Worm (Caenorhabditis elegans) whole organism, L3 larva: Measurements from ENCODE around the gene fask-1.

ENCODE experiments used
- R02D3.7 ChIP-seq: fragments of 150-350 bp; optimal IDR thresholded peaks from 2 replicates; lab custom pipeline; 2014; ENCODE audit warnings: missing biosample characterization, missing genetic modification characterization
- ZK546.5 ChIP-seq: sonication (generic microtip); optimal IDR thresholded peaks from 2 replicates; lab custom pipeline; 2017; ENCODE audit warnings: missing biosample characterization, missing genetic modification characterization
- aly-2 ChIP-seq: fragments of 150-350 bp; optimal IDR thresholded peaks from 2 replicates; lab custom pipeline; 2014; ENCODE audit warnings: missing biosample characterization, missing genetic modification characterization
- ama-1 ChIP-seq: fragments of 150-350 bp; optimal IDR thresholded peaks from 2 replicates; lab custom pipeline; 2018
- ceh-16 ChIP-seq: sonication (generic microtip); optimal IDR thresholded peaks from 2 replicates; lab custom pipeline; 2017; ENCODE audit warnings: missing biosample characterization, missing genetic modification characterization
- ceh-28 ChIP-seq: fragments of 150-350 bp; optimal IDR thresholded peaks from 2 replicates; lab custom pipeline; 2014; ENCODE audit warnings: missing biosample characterization, missing genetic modification reagents, missing genetic modification characterization
- ceh-9 ChIP-seq: sonication (generic microtip); optimal IDR thresholded peaks from 2 replicates; lab custom pipeline; 2018; ENCODE audit warnings: missing biosample characterization, missing genetic modification characterization
- daf-12 ChIP-seq: fragments of 150-350 bp; optimal IDR thresholded peaks from 2 replicates; lab custom pipeline; 2014; ENCODE audit warnings: missing biosample characterization, missing genetic modification reagents, missing genetic modification characterization
- egl-27 ChIP-seq: sonication (generic microtip); optimal IDR thresholded peaks from 4 replicates; lab custom pipeline; 2017; ENCODE audit warnings: missing biosample characterization, missing genetic modification reagents, missing genetic modification characterization
- egl-5 ChIP-seq: fragments of 150-350 bp; optimal IDR thresholded peaks from 2 replicates; lab custom pipeline; 2017; ENCODE audit warnings: missing biosample characterization, missing genetic modification reagents, missing genetic modification characterization, inconsistent platforms
- elt-1 ChIP-seq: fragments of 150-350 bp; optimal IDR thresholded peaks from 2 replicates; lab custom pipeline; 2014; ENCODE audit warnings: missing biosample characterization, missing genetic modification characterization
- elt-2 ChIP-seq: sonication (generic microtip); optimal IDR thresholded peaks from 2 replicates; lab custom pipeline; 2016; ENCODE audit warnings: missing genetic modification reagents, mild to moderate bottlenecking, missing genetic modification characterization, missing compliant biosample characterization
- elt-3 ChIP-seq, 3 experiments: fragments of 150-350 bp in 1 of 3; sonication (generic microtip) in 2 of 3; optimal IDR thresholded peaks; 2 replicates in 2 of 3; 4 replicates in 1 of 3; lab custom pipeline; 2014 to 2017; ENCODE audit warnings: missing biosample characterization in 3 of 3, missing genetic modification characterization in 3 of 3
- eor-1 ChIP-seq, 2 experiments: fragments of 150-350 bp; optimal IDR thresholded peaks; 2 replicates each; lab custom pipeline; 2014 to 2018; ENCODE audit warnings: missing biosample characterization in 2 of 2, missing genetic modification characterization in 2 of 2
- fkh-10 ChIP-seq: sonication (generic microtip); optimal IDR thresholded peaks from 2 replicates; lab custom pipeline; 2017; ENCODE audit warnings: missing biosample characterization, missing genetic modification reagents, missing genetic modification characterization
- fkh-2 ChIP-seq: fragments of 150-350 bp; optimal IDR thresholded peaks from 2 replicates; lab custom pipeline; 2014; ENCODE audit warnings: missing biosample characterization, missing genetic modification reagents, missing genetic modification characterization
- fos-1 ChIP-seq: fragments of 150-350 bp; optimal IDR thresholded peaks from 2 replicates; lab custom pipeline; 2014; ENCODE audit warnings: missing biosample characterization, missing genetic modification characterization
- hmg-11 ChIP-seq: sonication (generic microtip); optimal IDR thresholded peaks from 2 replicates; lab custom pipeline; 2016; ENCODE audit warnings: missing genetic modification characterization, missing compliant biosample characterization
- jun-1 ChIP-seq: fragments of 150-350 bp; optimal IDR thresholded peaks from 2 replicates; lab custom pipeline; 2014; ENCODE audit warnings: missing biosample characterization, missing genetic modification reagents, missing genetic modification characterization
- lin-15B ChIP-seq: fragments of 150-350 bp; optimal IDR thresholded peaks from 2 replicates; lab custom pipeline; 2014; ENCODE audit warnings: missing biosample characterization, missing genetic modification characterization
- lin-39 ChIP-seq: fragments of 150-350 bp; optimal IDR thresholded peaks from 2 replicates; lab custom pipeline; 2018; ENCODE audit warnings: missing biosample characterization, missing genetic modification reagents, missing genetic modification characterization
- lsy-12 ChIP-seq: sonication (generic microtip); optimal IDR thresholded peaks from 2 replicates; lab custom pipeline; 2016; ENCODE audit warnings: mild to moderate bottlenecking, missing genetic modification characterization, missing compliant biosample characterization
- mdl-1 ChIP-seq: fragments of 150-350 bp; optimal IDR thresholded peaks from 2 replicates; lab custom pipeline; 2014; ENCODE audit warnings: missing biosample characterization, missing genetic modification characterization
- mml-1 ChIP-seq: fragments of 150-350 bp; sonication (generic microtip); optimal IDR thresholded peaks from 3 replicates; lab custom pipeline; 2014; ENCODE audit warnings: missing biosample characterization, missing genetic modification characterization
- nhr-11 ChIP-seq: fragments of 150-350 bp; optimal IDR thresholded peaks from 2 replicates; lab custom pipeline; 2014; ENCODE audit warnings: missing biosample characterization, missing genetic modification characterization
- nhr-12 ChIP-seq: fragments of 150-350 bp; optimal IDR thresholded peaks from 2 replicates; lab custom pipeline; 2014; ENCODE audit warnings: missing biosample characterization, missing genetic modification characterization
- nhr-23 ChIP-seq: fragments of 150-350 bp; optimal IDR thresholded peaks from 2 replicates; lab custom pipeline; 2014; ENCODE audit warnings: missing biosample characterization, missing genetic modification reagents, missing genetic modification characterization
- nhr-237 ChIP-seq: fragments of 150-350 bp; optimal IDR thresholded peaks from 2 replicates; lab custom pipeline; 2014; ENCODE audit warnings: missing biosample characterization, missing genetic modification characterization
- nhr-25 ChIP-seq: sonication (generic microtip); optimal IDR thresholded peaks from 2 replicates; lab custom pipeline; 2017; ENCODE audit warnings: missing biosample characterization, missing genetic modification characterization
- nhr-28 ChIP-seq: fragments of 150-350 bp; optimal IDR thresholded peaks from 2 replicates; lab custom pipeline; 2014; ENCODE audit warnings: missing biosample characterization, missing genetic modification characterization
- nhr-43 ChIP-seq: sonication (generic microtip); optimal IDR thresholded peaks from 2 replicates; lab custom pipeline; 2016; ENCODE audit warnings: mild to moderate bottlenecking, missing genetic modification characterization, missing compliant biosample characterization; ENCODE audit not compliant: poor library complexity, severe bottlenecking
- nhr-67 ChIP-seq: fragments of 150-350 bp; optimal IDR thresholded peaks from 2 replicates; lab custom pipeline; 2014; ENCODE audit warnings: missing biosample characterization, missing genetic modification characterization
- nhr-76 ChIP-seq: fragments of 150-350 bp; sonication (generic microtip); optimal IDR thresholded peaks from 5 replicates; lab custom pipeline; 2014; ENCODE audit warnings: missing biosample characterization, missing genetic modification characterization
- nhr-77 ChIP-seq: fragments of 150-350 bp; optimal IDR thresholded peaks from 2 replicates; lab custom pipeline; 2014; ENCODE audit warnings: missing biosample characterization, missing genetic modification characterization
- pha-4 ChIP-seq: fragments of 150-350 bp; optimal IDR thresholded peaks from 2 replicates; lab custom pipeline; 2014; ENCODE audit warnings: missing biosample characterization, missing genetic modification reagents, missing genetic modification characterization
- pqm-1 ChIP-seq: fragments of 150-350 bp; optimal IDR thresholded peaks from 2 replicates; lab custom pipeline; 2017; ENCODE audit warnings: missing biosample characterization, missing genetic modification characterization, inconsistent platforms
- sea-2 ChIP-seq: fragments of 150-350 bp; sonication (generic microtip); optimal IDR thresholded peaks from 4 replicates; lab custom pipeline; 2014; ENCODE audit warnings: missing biosample characterization, missing genetic modification reagents, missing genetic modification characterization
- snpc-4 ChIP-seq: fragments of 150-350 bp; optimal IDR thresholded peaks from 2 replicates; lab custom pipeline; 2014; ENCODE audit warnings: missing biosample characterization, missing genetic modification characterization
- tbx-2 ChIP-seq: sonication (generic microtip); optimal IDR thresholded peaks from 2 replicates; lab custom pipeline; 2016; ENCODE audit warnings: mild to moderate bottlenecking, missing genetic modification characterization, missing compliant biosample characterization
- unc-62 ChIP-seq: fragments of 150-350 bp; sonication (generic microtip); optimal IDR thresholded peaks from 4 replicates; lab custom pipeline; 2014; ENCODE audit warnings: missing biosample characterization, missing genetic modification reagents, missing genetic modification characterization
- zag-1 ChIP-seq: fragments of 150-350 bp; optimal IDR thresholded peaks from 2 replicates; lab custom pipeline; 2014; ENCODE audit warnings: missing biosample characterization, missing genetic modification characterization
- ztf-11 ChIP-seq: fragments of 150-350 bp; optimal IDR thresholded peaks from 2 replicates; lab custom pipeline; 2014; ENCODE audit warnings: missing biosample characterization, missing genetic modification characterization
- ztf-4 ChIP-seq: fragments of 150-350 bp; optimal IDR thresholded peaks from 2 replicates; lab custom pipeline; 2014; ENCODE audit warnings: missing biosample characterization, missing genetic modification characterization

Gene fask-1

ce11 chrIV:13100415-13100814, at the start of gene fask-1:
Gene fask-1, plus strand, starts transcription at chrIV:13100715.
- TF ChIP-seq ztf-11 (tag; lab: Kevin White, UChicago) = no peak
- no peak for TF ChIP-seq nhr-76 (tag; lab: Kevin White, UChicago)
- no peak for TF ChIP-seq mdl-1
- TF ChIP-seq elt-3 (tag; optimal IDR thresholded peaks at IDR 0.05; lab: Kevin White, UChicago) = no peak
- TF ChIP-seq snpc-4 (tag; lab: Kevin White, UChicago) = no peak
- no peak for TF ChIP-seq nhr-237 (tag; lab: Kevin White, UChicago)
- no peak for TF ChIP-seq sea-2 (GFP tag; lab: Kevin White, UChicago)
- TF ChIP-seq fkh-2 (tag; lab: Kevin White, UChicago) = no peak
- no peak for TF ChIP-seq nhr-43 (tag; lab: Kevin White, UChicago)
- no peak for TF ChIP-seq lin-15B (tag; lab: Kevin White, UChicago)
- no peak for TF ChIP-seq tbx-2 (tag; lab: Kevin White, UChicago)
- no peak for TF ChIP-seq lin-39 (tag; lab: Kevin White, UChicago)
- TF ChIP-seq ZK546.5 (tag; lab: Kevin White, UChicago) = no peak

DNA sequence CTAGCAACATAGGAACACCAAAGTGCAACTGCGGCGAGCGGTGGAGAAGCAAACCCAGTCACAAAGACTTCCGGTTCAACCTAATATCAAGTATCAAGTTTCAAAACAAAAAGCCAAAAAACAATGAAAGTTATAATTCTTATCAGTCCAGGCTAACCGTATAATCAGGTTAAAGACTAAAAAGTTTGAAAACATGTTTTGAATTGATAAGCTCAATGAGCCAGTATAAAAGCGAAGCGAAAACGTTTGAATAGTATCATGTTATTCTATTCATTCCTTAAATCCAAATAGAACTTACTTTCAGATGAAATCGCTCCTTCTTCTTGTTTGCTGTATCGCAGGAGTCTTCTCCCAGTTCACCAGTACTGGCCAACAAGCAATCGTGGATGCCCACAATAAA, 49.4 kb upstream of the fask-1 start, which contains the start of gene scl-11:
scl-11 (plus strand) TSS at position 301 of the 400 bp plus-strand sequence.
- TF ChIP-seq nhr-76 (tag; lab: Kevin White, UChicago) (no peak), unc-62 (no peak), pha-4 (tag; lab: Kevin White, UChicago) (no peak), zag-1 (no peak), egl-27 (tag; lab: Kevin White, UChicago) (no peak), ZK546.5 (tag; lab: Kevin White, UChicago) (no peak), ztf-4 (tag; lab: Kevin White, UChicago) (no peak), nhr-23 (tag; lab: Kevin White, UChicago) (no peak), tbx-2 (tag; lab: Kevin White, UChicago) (no peak), nhr-25 (tag; lab: Kevin White, UChicago) (no peak), aly-2 (tag; lab: Kevin White, UChicago) (no peak), eor-1 (tag; optimal IDR thresholded peaks at IDR 0.05; lab: Kevin White, UChicago) (no peak), ama-1 (lab: Kevin White, UChicago) (no peak), elt-3 (tag; optimal IDR thresholded peaks at IDR 0.05; lab: Kevin White, UChicago) (no peak), elt-1 (no peak)

ce11 chrIV:13052568-13052967, 47.9 kb upstream of the fask-1 start, which contains the start of gene F49E11.7:
Gene F49E11.7, plus strand, starts transcription at chrIV:13052868.
- TF ChIP-seq fos-1 (tag; lab: Kevin White, UChicago) = no peak
- no peak for TF ChIP-seq nhr-23 (tag; lab: Kevin White, UChicago)
- TF ChIP-seq nhr-67 (tag; lab: Kevin White, UChicago) = no peak
- TF ChIP-seq ceh-9 (tag; lab: Kevin White, UChicago) = no peak
- no peak for TF ChIP-seq R02D3.7 (tag; lab: Kevin White, UChicago)
- no peak for TF ChIP-seq ama-1 (lab: Kevin White, UChicago)
- TF ChIP-seq daf-12 (tag; lab: Kevin White, UChicago) = no peak
- no peak for TF ChIP-seq tbx-2 (tag; lab: Kevin White, UChicago)
- TF ChIP-seq nhr-28 (tag; lab: Kevin White, UChicago) = no peak
- no peak for TF ChIP-seq nhr-11 (tag; lab: Kevin White, UChicago)
- TF ChIP-seq lsy-12 (tag; lab: Kevin White, UChicago) = no peak
- TF ChIP-seq nhr-25 (tag; lab: Kevin White, UChicago) = no peak
- no peak for TF ChIP-seq sea-2 (GFP tag; lab: Kevin White, UChicago)
- TF ChIP-seq elt-2 (tag; lab: Kevin White, UChicago) = no peak
- no peak for TF ChIP-seq lin-39 (tag; lab: Kevin White, UChicago)
- no peak for TF ChIP-seq mdl-1
- TF ChIP-seq ceh-28 (tag; lab: Kevin White, UChicago) = no peak
- no peak for TF ChIP-seq snpc-4 (tag; lab: Kevin White, UChicago)
- no peak for TF ChIP-seq egl-27 (tag; lab: Kevin White, UChicago)
- no peak for TF ChIP-seq nhr-76 (tag; lab: Kevin White, UChicago)

DNA sequence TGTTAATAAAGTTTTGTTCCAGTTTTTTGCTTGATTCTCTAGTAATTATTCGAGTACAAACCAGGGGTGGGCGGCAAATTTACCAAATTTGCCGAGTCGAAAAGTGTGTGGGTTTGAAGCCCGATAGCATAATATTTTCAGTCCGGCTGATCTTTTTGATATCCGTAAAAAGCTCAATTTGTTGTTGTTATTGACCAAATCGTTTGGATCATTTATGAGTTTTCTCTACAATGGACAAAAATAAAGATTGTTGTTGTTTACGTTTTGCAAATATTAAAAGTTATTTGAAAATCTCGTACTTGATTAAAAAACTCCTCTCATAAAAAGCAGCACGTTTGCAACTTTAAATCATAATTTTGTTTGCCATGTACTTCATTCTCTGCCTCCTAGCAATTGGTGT, 44.5 kb upstream of the fask-1 start, which contains the start of gene scl-1:
scl-1 (plus strand) TSS at position 301 of the 400 bp plus-strand sequence.
- TF ChIP-seq ZK546.5 (tag; lab: Kevin White, UChicago) (no peak), egl-5 (tag; lab: Kevin White, UChicago) (no peak), hmg-11 (tag; lab: Kevin White, UChicago) (no peak), nhr-23 (tag; lab: Kevin White, UChicago) (no peak), lin-39 (tag; lab: Kevin White, UChicago) (no peak), pha-4 (tag; lab: Kevin White, UChicago) (no peak), mml-1 (tag; lab: Kevin White, UChicago) (no peak), elt-3 (tag; optimal IDR thresholded peaks at IDR 0.05; lab: Kevin White, UChicago) (no peak), tbx-2 (tag; lab: Kevin White, UChicago) (no peak), ceh-16 (no peak), jun-1 (no peak), pqm-1 (tag; lab: Kevin White, UChicago) (no peak), nhr-12 (tag; lab: Kevin White, UChicago) (no peak), nhr-77 (no peak), elt-1 (no peak), ceh-28 (tag; lab: Kevin White, UChicago) (no peak), fkh-10 (GFP tag; lab: Kevin White, UChicago) (no peak), ztf-4 (tag; lab: Kevin White, UChicago) (no peak), nhr-25 (tag; lab: Kevin White, UChicago) (no peak)
- TF ChIP-seq, all 47 proteins: peak for 0
